Worm (Caenorhabditis elegans) whole organism, late embryonic: Measurements from ENCODE around the gene F10C2.7.

ENCODE experiments used
- ama-1 ChIP-seq: fragments of 150-350 bp; optimal IDR thresholded peaks from 2 replicates; lab custom pipeline; 2014
- elt-4 ChIP-seq: sonication (generic microtip); optimal IDR thresholded peaks from 2 replicates; lab custom pipeline; 2016; ENCODE audit warnings: missing genetic modification characterization, missing compliant biosample characterization
- ets-4 ChIP-seq: sonication (generic microtip); optimal IDR thresholded peaks from 2 replicates; lab custom pipeline; 2016; ENCODE audit warnings: missing genetic modification characterization, missing compliant biosample characterization
- lin-11 ChIP-seq: fragments of 200-800 bp; sonication (Bioruptor generic); optimal IDR thresholded peaks from 2 replicates; lab custom pipeline; 2018; ENCODE audit warnings: mild to moderate bottlenecking, missing genetic modification characterization, missing compliant biosample characterization
- mec-3 ChIP-seq: sonication (generic microtip); optimal IDR thresholded peaks from 2 replicates; lab custom pipeline; 2016; ENCODE audit warnings: borderline replicate concordance, missing genetic modification characterization, missing compliant biosample characterization
- nhr-11 ChIP-seq: fragments of 150-350 bp; optimal IDR thresholded peaks from 2 replicates; lab custom pipeline; 2014; ENCODE audit warnings: missing biosample characterization, missing genetic modification characterization
- pha-4 ChIP-seq: fragments of 150-350 bp; optimal IDR thresholded peaks from 2 replicates; lab custom pipeline; 2018; ENCODE audit warnings: missing biosample characterization, missing genetic modification reagents, missing genetic modification characterization
- pqm-1 ChIP-seq: sonication (generic microtip); optimal IDR thresholded peaks from 2 replicates; lab custom pipeline; 2016; ENCODE audit warnings: missing genetic modification characterization, missing compliant biosample characterization
- sox-4 ChIP-seq: sonication (generic microtip); optimal IDR thresholded peaks from 2 replicates; lab custom pipeline; 2017; ENCODE audit warnings: mild to moderate bottlenecking, missing genetic modification characterization, inconsistent platforms, missing compliant biosample characterization

ce11 chrV:12036129-12036528, 17.6 kb upstream of the F10C2.7 start:
- TF ChIP-seq ama-1 (lab: Kevin White, UChicago), result no peak
- no peak for TF ChIP-seq elt-4
- no peak for TF ChIP-seq pha-4 (tag; lab: Kevin White, UChicago)
- TF ChIP-seq nhr-11 (tag; lab: Kevin White, UChicago), result no peak
- TF ChIP-seq lin-11, result no peak
- no peak for TF ChIP-seq ets-4
- TF ChIP-seq sox-4, result no peak
- no peak for TF ChIP-seq mec-3 (tag; lab: Kevin White, UChicago)
- TF ChIP-seq pqm-1 (tag; lab: Kevin White, UChicago), result no peak
